Worm (Caenorhabditis elegans) whole organism, L2 larva: Measurements from ENCODE around the gene T25B6.3.

Experiments used
- C34F6.9 ChIP-seq: fragments of 150-350 bp; optimal IDR thresholded peaks from 2 replicates; lab custom pipeline; 2014; ENCODE audit warnings: missing biosample characterization, missing genetic modification characterization
- F13H6.1 ChIP-seq: sonication (generic microtip); optimal IDR thresholded peaks from 2 replicates; lab custom pipeline; 2016; ENCODE audit warnings: missing genetic modification characterization, missing compliant biosample characterization
- R02D3.7 ChIP-seq: fragments of 150-350 bp; optimal IDR thresholded peaks from 2 replicates; lab custom pipeline; 2014; ENCODE audit warnings: missing biosample characterization, missing genetic modification characterization
- Y55F3AM.14 ChIP-seq: fragments of 200-800 bp; sonication (Bioruptor generic); optimal IDR thresholded peaks from 2 replicates; lab custom pipeline; 2018; ENCODE audit warnings: mild to moderate bottlenecking, missing genetic modification characterization, missing compliant biosample characterization
- ZK546.5 ChIP-seq: sonication (generic microtip); optimal IDR thresholded peaks from 2 replicates; lab custom pipeline; 2017; ENCODE audit warnings: missing biosample characterization, missing genetic modification characterization
- alr-1 ChIP-seq: fragments of 150-350 bp; optimal IDR thresholded peaks from 2 replicates; lab custom pipeline; 2014; ENCODE audit warnings: missing biosample characterization, missing genetic modification characterization
- aly-2 ChIP-seq: fragments of 150-350 bp; optimal IDR thresholded peaks from 2 replicates; lab custom pipeline; 2014; ENCODE audit warnings: missing biosample characterization, missing genetic modification characterization
- ama-1 ChIP-seq: fragments of 150-350 bp; optimal IDR thresholded peaks from 2 replicates; lab custom pipeline; 2018; ENCODE audit warnings: inconsistent platforms
- blmp-1 ChIP-seq: sonication (generic microtip); optimal IDR thresholded peaks from 2 replicates; lab custom pipeline; 2017; ENCODE audit warnings: missing genetic modification characterization, mild to moderate bottlenecking, missing compliant biosample characterization, antibody characterized with exemption, moderate library complexity; ENCODE audit not compliant: insufficient read depth
- ceh-16 ChIP-seq: fragments of 150-350 bp; optimal IDR thresholded peaks from 2 replicates; lab custom pipeline; 2014; ENCODE audit warnings: missing biosample characterization, missing genetic modification characterization
- ceh-82 ChIP-seq: fragments of 150-350 bp; optimal IDR thresholded peaks from 2 replicates; lab custom pipeline; 2014; ENCODE audit warnings: missing biosample characterization, missing genetic modification characterization
- crh-2 ChIP-seq: sonication (generic microtip); optimal IDR thresholded peaks from 2 replicates; lab custom pipeline; 2017; ENCODE audit warnings: missing biosample characterization, missing genetic modification characterization
- dmd-4 ChIP-seq: sonication (generic microtip); optimal IDR thresholded peaks from 2 replicates; lab custom pipeline; 2017; ENCODE audit warnings: missing biosample characterization, missing genetic modification characterization
- egl-27 ChIP-seq: sonication (generic microtip); optimal IDR thresholded peaks from 3 replicates; lab custom pipeline; 2017; ENCODE audit warnings: missing biosample characterization, missing genetic modification reagents, missing genetic modification characterization
- elt-1 ChIP-seq: fragments of 150-350 bp; optimal IDR thresholded peaks from 2 replicates; lab custom pipeline; 2014; ENCODE audit warnings: missing biosample characterization, missing genetic modification characterization
- elt-3 ChIP-seq: sonication (generic microtip); optimal IDR thresholded peaks from 2 replicates; lab custom pipeline; 2017; ENCODE audit warnings: missing biosample characterization, missing genetic modification characterization
- fos-1 ChIP-seq: fragments of 150-350 bp; optimal IDR thresholded peaks from 2 replicates; lab custom pipeline; 2014; ENCODE audit warnings: missing biosample characterization, missing genetic modification characterization
- gmeb-1 ChIP-seq: fragments of 150-350 bp; optimal IDR thresholded peaks from 2 replicates; lab custom pipeline; 2014; ENCODE audit warnings: missing biosample characterization, missing genetic modification characterization
- lin-11 ChIP-seq: fragments of 150-350 bp; sonication (generic microtip); optimal IDR thresholded peaks from 2 replicates; lab custom pipeline; 2014; ENCODE audit warnings: missing biosample characterization, missing genetic modification characterization, inconsistent platforms, mixed read lengths
- lin-13 ChIP-seq: fragments of 150-350 bp; optimal IDR thresholded peaks from 2 replicates; lab custom pipeline; 2014; ENCODE audit warnings: missing biosample characterization, missing genetic modification reagents, missing genetic modification characterization
- lin-39 ChIP-seq: fragments of 150-350 bp; optimal IDR thresholded peaks from 2 replicates; lab custom pipeline; 2014; ENCODE audit warnings: missing biosample characterization, missing genetic modification reagents, missing genetic modification characterization
- lsy-2 ChIP-seq, 2 experiments: fragments of 150-350 bp in 1 of 2; sonication (generic microtip) in 1 of 2; optimal IDR thresholded peaks; 2 replicates each; lab custom pipeline; 2014 to 2017; ENCODE audit warnings: missing biosample characterization in 2 of 2, missing genetic modification characterization in 2 of 2
- mab-5 ChIP-seq: fragments of 150-350 bp; optimal IDR thresholded peaks from 2 replicates; lab custom pipeline; 2014; ENCODE audit warnings: missing biosample characterization, missing genetic modification characterization
- mbf-1 ChIP-seq: sonication (generic microtip); optimal IDR thresholded peaks from 2 replicates; lab custom pipeline; 2017; ENCODE audit warnings: missing biosample characterization, missing genetic modification characterization
- mdl-1 ChIP-seq, 2 experiments: fragments of 150-350 bp in 1 of 2; sonication (generic microtip) in 1 of 2; optimal IDR thresholded peaks; 2 replicates each; lab custom pipeline; 2017; ENCODE audit warnings: missing biosample characterization in 2 of 2, missing genetic modification characterization in 2 of 2
- nhr-10 ChIP-seq: sonication (generic microtip); optimal IDR thresholded peaks from 2 replicates; lab custom pipeline; 2017; ENCODE audit warnings: missing biosample characterization, missing genetic modification characterization
- nhr-11 ChIP-seq: fragments of 150-350 bp; optimal IDR thresholded peaks from 2 replicates; lab custom pipeline; 2014; ENCODE audit warnings: missing biosample characterization, missing genetic modification characterization
- nhr-12 ChIP-seq: fragments of 150-350 bp; optimal IDR thresholded peaks from 2 replicates; lab custom pipeline; 2014; ENCODE audit warnings: missing biosample characterization, missing genetic modification characterization
- nhr-129 ChIP-seq: fragments of 150-350 bp; optimal IDR thresholded peaks from 2 replicates; lab custom pipeline; 2014; ENCODE audit warnings: missing biosample characterization, missing genetic modification characterization
- nhr-21 ChIP-seq: fragments of 150-350 bp; optimal IDR thresholded peaks from 2 replicates; lab custom pipeline; 2014; ENCODE audit warnings: missing biosample characterization, missing genetic modification characterization
- nhr-23 ChIP-seq: fragments of 150-350 bp; optimal IDR thresholded peaks from 2 replicates; lab custom pipeline; 2014; ENCODE audit warnings: missing biosample characterization, missing genetic modification reagents, missing genetic modification characterization
- nhr-237 ChIP-seq: fragments of 150-350 bp; optimal IDR thresholded peaks from 2 replicates; lab custom pipeline; 2014; ENCODE audit warnings: missing biosample characterization, missing genetic modification characterization
- nhr-25 ChIP-seq: fragments of 150-350 bp; sonication (generic microtip); optimal IDR thresholded peaks from 3 replicates; lab custom pipeline; 2014; ENCODE audit warnings: missing biosample characterization, missing genetic modification characterization
- nhr-6 ChIP-seq: fragments of 150-350 bp; optimal IDR thresholded peaks from 2 replicates; lab custom pipeline; 2014; ENCODE audit warnings: missing biosample characterization, missing genetic modification characterization
- nhr-77 ChIP-seq: fragments of 150-350 bp; optimal IDR thresholded peaks from 2 replicates; lab custom pipeline; 2014; ENCODE audit warnings: missing biosample characterization, missing genetic modification characterization
- peb-1 ChIP-seq: fragments of 150-350 bp; optimal IDR thresholded peaks from 2 replicates; lab custom pipeline; 2014; ENCODE audit warnings: missing biosample characterization, missing genetic modification characterization
- sem-4 ChIP-seq: fragments of 150-350 bp; optimal IDR thresholded peaks from 2 replicates; lab custom pipeline; 2014; ENCODE audit warnings: missing biosample characterization, missing genetic modification reagents, missing genetic modification characterization
- skn-1 ChIP-seq: sonication (generic microtip); optimal IDR thresholded peaks from 2 replicates; lab custom pipeline; 2017; ENCODE audit warnings: missing biosample characterization, missing genetic modification characterization
- sma-3 ChIP-seq: sonication (generic microtip); optimal IDR thresholded peaks from 2 replicates; lab custom pipeline; 2016; ENCODE audit warnings: missing genetic modification reagents, missing genetic modification characterization, missing compliant biosample characterization
- sma-9 ChIP-seq, 2 experiments: fragments of 150-350 bp in 1 of 2; sonication (generic microtip) in 1 of 2; optimal IDR thresholded peaks; 2 replicates each; lab custom pipeline; 2014 to 2016; ENCODE audit warnings: missing genetic modification characterization in 2 of 2, mild to moderate bottlenecking in 1 of 2, missing biosample characterization in 1 of 2, missing compliant biosample characterization in 1 of 2, missing genetic modification reagents in 1 of 2, moderate library complexity in 1 of 2
- snpc-4 ChIP-seq: fragments of 150-350 bp; optimal IDR thresholded peaks from 2 replicates; lab custom pipeline; 2014; ENCODE audit warnings: missing biosample characterization, missing genetic modification characterization
- unc-39 ChIP-seq: fragments of 150-350 bp; optimal IDR thresholded peaks from 2 replicates; lab custom pipeline; 2014; ENCODE audit warnings: missing biosample characterization, missing genetic modification characterization
- unc-55 ChIP-seq: fragments of 150-350 bp; sonication (generic microtip); optimal IDR thresholded peaks from 3 replicates; lab custom pipeline; 2014; ENCODE audit warnings: missing biosample characterization, missing genetic modification reagents, missing genetic modification characterization
- unc-62 ChIP-seq: fragments of 150-350 bp; optimal IDR thresholded peaks from 2 replicates; lab custom pipeline; 2014; ENCODE audit warnings: missing biosample characterization, missing genetic modification reagents, missing genetic modification characterization
- zag-1 ChIP-seq: fragments of 150-350 bp; optimal IDR thresholded peaks from 2 replicates; lab custom pipeline; 2014; ENCODE audit warnings: missing biosample characterization, missing genetic modification characterization
- ztf-1 ChIP-seq: fragments of 200-800 bp; sonication (Bioruptor generic); conservative IDR thresholded peaks from 2 replicates; pipeline ENCODE4 v1.3.6; 2022; ENCODE audit warnings: missing genetic modification characterization, missing compliant biosample characterization
- ztf-11 ChIP-seq: sonication (generic microtip); optimal IDR thresholded peaks from 2 replicates; lab custom pipeline; 2017; ENCODE audit warnings: missing biosample characterization, missing genetic modification characterization
- ztf-4 ChIP-seq: fragments of 150-350 bp; optimal IDR thresholded peaks from 2 replicates; lab custom pipeline; 2014; ENCODE audit warnings: missing biosample characterization, missing genetic modification characterization

T25B6.3 gene

DNA sequence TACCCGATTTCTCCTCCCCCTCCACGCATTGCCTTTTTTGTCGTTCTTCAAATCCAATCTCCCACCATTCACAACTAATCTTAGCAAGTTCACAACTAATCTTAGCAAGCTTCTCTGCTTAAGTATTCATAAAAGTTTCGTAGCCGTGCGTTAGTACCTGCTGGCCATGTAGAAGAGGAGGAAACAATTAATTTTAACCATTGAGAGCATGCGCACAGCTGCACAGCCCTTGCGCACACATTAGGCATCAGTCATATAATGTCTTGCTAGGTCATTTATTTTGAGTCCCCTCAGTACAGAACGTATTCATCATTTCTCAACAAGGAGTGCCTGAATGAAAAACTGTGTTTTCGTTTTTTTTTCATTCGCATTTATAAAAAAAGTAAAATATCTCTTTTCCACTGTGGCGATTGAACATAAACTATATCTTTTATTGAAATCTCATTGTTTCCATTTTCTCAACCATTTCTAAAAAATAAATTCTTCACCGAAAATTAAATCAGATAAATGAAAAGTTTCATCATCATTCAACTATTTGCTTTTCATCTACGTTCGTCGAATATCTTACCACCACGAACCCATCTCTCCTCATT lies 39.9 kb downstream of the T25B6.3 start:
- TF ChIP-seq unc-55 (GFP tag; lab: Kevin White, UChicago) (peak; percentile 7), unc-62 (GFP tag; lab: Kevin White, UChicago) (no peak), mbf-1 (tag; lab: Kevin White, UChicago) (no peak)
- TF ChIP-seq, all 48 proteins: peak for 1

DNA sequence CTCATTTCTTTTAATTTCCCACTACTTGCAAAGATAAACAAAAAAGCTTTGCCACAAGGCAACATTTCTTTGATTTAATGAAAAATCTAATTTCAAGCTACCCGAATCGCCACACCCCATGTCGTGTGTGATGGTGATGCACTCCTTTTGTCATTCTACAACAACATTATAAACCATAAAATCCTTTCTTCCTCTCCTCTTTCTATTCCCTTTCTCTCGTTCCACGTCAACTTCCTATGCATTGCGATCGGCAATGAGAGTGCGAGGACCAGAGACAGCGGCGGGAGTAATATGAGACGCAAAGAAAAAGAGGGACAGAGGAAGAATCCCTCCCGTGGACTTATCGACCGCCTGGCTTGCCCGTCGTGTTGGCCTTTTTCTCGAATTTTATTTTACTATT lies 40.7 kb downstream of the T25B6.3 start:
- TF ChIP-seq ceh-82 (tag; lab: Kevin White, UChicago) (no peak), nhr-6 (tag; lab: Kevin White, UChicago) (no peak), nhr-11 (tag; lab: Kevin White, UChicago) (no peak), aly-2 (tag; lab: Kevin White, UChicago) (no peak), ceh-16 (no peak), snpc-4 (tag; lab: Kevin White, UChicago) (peak; percentile 4), C34F6.9 (peak; percentile 75), ztf-4 (tag; lab: Kevin White, UChicago) (no peak), dmd-4 (no peak), unc-55 (GFP tag; lab: Kevin White, UChicago) (peak; percentile 50), F13H6.1 (tag; lab: Kevin White, UChicago) (peak; percentile 61), fos-1 (tag; lab: Kevin White, UChicago) (peak; percentile 60), egl-27 (tag; lab: Kevin White, UChicago) (no peak), peb-1 (tag; lab: Kevin White, UChicago) (no peak), nhr-10 (no peak), nhr-77 (tag; lab: Kevin White, UChicago) (no peak), lin-11 (tag; lab: Kevin White, UChicago) (no peak), skn-1 (no peak), ama-1 (lab: Kevin White, UChicago) (no peak), Y55F3AM.14 (GFP tag; lab: Kevin White, UChicago) (no peak), mbf-1 (tag; lab: Kevin White, UChicago) (no peak), lsy-2 (tag; optimal IDR thresholded peaks at IDR 0.05; lab: Kevin White, UChicago) (no peak), nhr-23 (tag; lab: Kevin White, UChicago) (no peak), nhr-12 (tag; lab: Kevin White, UChicago) (no peak), nhr-237 (tag; lab: Kevin White, UChicago) (no peak), sma-9 (GFP tag; optimal IDR thresholded peaks at IDR 0.05; lab: Kevin White, UChicago) (peak; percentile 48), sma-9 (tag; optimal IDR thresholded peaks at IDR 0.05; lab: Kevin White, UChicago) (no peak), ztf-11 (no peak), crh-2 (peak; percentile 85), unc-62 (GFP tag; lab: Kevin White, UChicago) (no peak), sem-4 (tag; lab: Kevin White, UChicago) (peak; percentile 57), lin-39 (tag; lab: Kevin White, UChicago) (no peak), alr-1 (tag; lab: Kevin White, UChicago) (no peak), zag-1 (tag; lab: Kevin White, UChicago) (no peak), gmeb-1 (no peak), nhr-129 (tag; lab: Kevin White, UChicago) (peak; percentile 78), R02D3.7 (tag; lab: Kevin White, UChicago) (no peak), elt-1 (tag; lab: Kevin White, UChicago) (no peak), sma-3 (GFP tag; lab: Kevin White, UChicago) (peak; percentile 29), mdl-1 (tag; optimal IDR thresholded peaks at IDR 0.05; lab: Kevin White, UChicago) (no peak), blmp-1 (no peak), nhr-25 (tag; lab: Kevin White, UChicago) (peak; percentile 36), mab-5 (tag; lab: Kevin White, UChicago) (no peak), nhr-21 (tag; lab: Kevin White, UChicago) (peak; percentile 33), lin-13 (GFP tag; lab: Kevin White, UChicago) (peak; percentile 37), ZK546.5 (tag; lab: Kevin White, UChicago) (no peak), ztf-1 (no peak), unc-39 (tag; lab: Kevin White, UChicago) (no peak), elt-3 (tag; lab: Kevin White, UChicago) (no peak)
- TF ChIP-seq, all 48 proteins: peak for 13
